Worm (Caenorhabditis elegans) whole organism, midembryonic: ENCODE data around the gene Y38H6C.8.

Experiments
- med-1 ChIP-seq: sonication (generic microtip); optimal IDR thresholded peaks from 2 replicates; lab custom pipeline; 2017; ENCODE audit warnings: missing genetic modification characterization, mild to moderate bottlenecking, missing compliant biosample characterization, antibody characterized with exemption, missing genetic modification reagents; ENCODE audit not compliant: insufficient read depth
- ref-1 ChIP-seq: fragments of 200-800 bp; sonication (Bioruptor generic); conservative IDR thresholded peaks from 2 replicates; pipeline ENCODE4 v1.3.6; 2022; ENCODE audit warnings: missing genetic modification reagents, missing genetic modification characterization, missing compliant biosample characterization

- TF ChIP-seq ref-1 (GFP tag; lab: Robert Waterston, UW) (no peak), med-1 (GFP tag; lab: Kevin White, UChicago) (no peak)
These were observed 37.9 kb upstream of the Y38H6C.8 start, which contains the start of gene B0250.7 for ce11 chrV:20475830-20476229.
